Worm (Caenorhabditis elegans): ENCODE data around the gene Y9C9A.13.
"Not testable (repeated sequence)": the region's sequence is repeated elsewhere in the genome, so short reads cannot be mapped to it uniquely, and the experiment has no call there.

Y9C9A.13 gene

ce11 chrIV:4969419-4969818, at the start of gene Y9C9A.13:
Gene Y9C9A.13 (minus strand): TSS chrIV:4969519.
- no peak for TF ChIP-seq unc-62 (GFP tag; optimal IDR thresholded peaks at IDR 0.05)

DNA sequence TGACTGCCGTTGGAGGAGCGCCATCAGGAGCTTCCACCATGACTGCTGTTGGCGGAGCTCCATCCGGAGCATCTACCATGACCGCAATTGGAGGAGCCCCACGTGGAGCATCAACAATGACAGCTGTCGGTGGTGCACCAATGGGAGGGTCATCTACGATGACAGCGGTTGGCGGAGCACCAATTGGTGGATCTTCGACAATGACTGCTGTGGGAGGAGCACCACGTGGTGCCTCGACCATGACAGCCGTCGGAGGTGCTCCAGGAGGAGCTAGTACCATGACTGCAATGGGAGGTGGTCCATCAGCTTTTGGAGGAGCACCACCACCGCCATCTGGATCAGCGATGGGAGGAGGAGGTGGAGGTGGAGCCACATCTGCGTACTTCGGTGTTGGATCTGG, 47.8 kb upstream of the Y9C9A.13 start, which contains the start of gene T28H11.7:
Gene T28H11.7, minus strand, starts transcription at position 101 of the 400 bp plus-strand sequence.
- TF ChIP-seq unc-62 (GFP tag; optimal IDR thresholded peaks at IDR 0.05) = not testable (repeated sequence)

ce11 chrIV:5016461-5016860, 47.1 kb upstream of the Y9C9A.13 start, which contains the start of gene ssq-4:
Gene ssq-4 (plus strand): TSS chrIV:5016479.
- TF ChIP-seq unc-62 (GFP tag; optimal IDR thresholded peaks at IDR 0.05) = not testable (repeated sequence)

DNA sequence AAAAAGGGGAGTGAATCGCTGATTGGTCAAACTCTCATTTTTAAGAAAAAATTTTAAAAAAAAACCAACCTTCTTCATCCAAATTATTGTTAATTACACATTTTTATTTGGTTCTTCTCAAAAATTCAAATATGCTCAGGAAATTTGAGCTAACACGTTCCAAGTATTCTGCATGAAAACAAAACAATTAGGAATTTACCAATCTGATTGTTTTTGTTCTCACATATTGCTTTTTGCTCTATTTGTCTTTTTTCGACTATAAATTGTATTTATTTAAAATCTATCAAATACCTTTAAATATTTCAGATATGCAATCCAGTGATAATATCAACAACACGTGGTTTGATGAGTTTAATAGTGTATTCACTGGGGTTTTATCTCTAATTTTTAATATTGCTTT, 42.9 kb upstream of the Y9C9A.13 start, which contains the start of gene srm-1:
Gene srm-1, plus strand, starts transcription at position 301 of the 400 bp plus-strand sequence.
- TF ChIP-seq unc-62 (GFP tag; optimal IDR thresholded peaks at IDR 0.05) = no peak

ce11 chrIV:5008378-5008777, 39.1 kb upstream of the Y9C9A.13 start, which contains the start of gene srm-2:
Gene srm-2 (plus strand): TSS chrIV:5008678.
- TF ChIP-seq unc-62 (GFP tag; optimal IDR thresholded peaks at IDR 0.05) = no peak

DNA sequence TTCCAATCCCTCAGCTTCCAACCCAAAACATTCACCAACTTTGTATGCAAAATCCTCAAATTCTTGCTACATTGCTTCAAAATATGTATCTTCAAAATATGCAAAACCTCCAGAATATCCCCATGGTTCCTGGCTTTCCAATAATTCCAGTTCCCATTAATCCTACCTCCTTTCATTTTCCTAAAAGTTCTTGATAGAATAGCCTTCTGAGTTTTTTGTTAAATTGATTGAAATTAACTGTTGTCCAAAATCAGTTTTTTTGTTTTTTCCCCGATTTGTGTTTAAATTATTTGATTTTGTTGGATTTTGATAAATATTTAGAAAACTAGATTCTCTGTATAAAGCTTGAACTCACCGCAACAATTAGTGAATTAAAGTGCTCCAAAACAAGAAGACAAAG, 35.8 kb upstream of the Y9C9A.13 start:
- TF ChIP-seq unc-62 (GFP tag; optimal IDR thresholded peaks at IDR 0.05) = no peak

- TF ChIP-seq unc-62 (GFP tag; optimal IDR thresholded peaks at IDR 0.05) = no peak
Measured at ce11 chrIV:5002448-5002847, 33.1 kb upstream of the Y9C9A.13 start, which contains the start of gene pes-1. Gene pes-1 (plus strand): TSS chrIV:5002748.

- TF ChIP-seq unc-62 (GFP tag; optimal IDR thresholded peaks at IDR 0.05) = no peak
Measured at ce11 chrIV:4996956-4997355, 27.6 kb upstream of the Y9C9A.13 start.

DNA sequence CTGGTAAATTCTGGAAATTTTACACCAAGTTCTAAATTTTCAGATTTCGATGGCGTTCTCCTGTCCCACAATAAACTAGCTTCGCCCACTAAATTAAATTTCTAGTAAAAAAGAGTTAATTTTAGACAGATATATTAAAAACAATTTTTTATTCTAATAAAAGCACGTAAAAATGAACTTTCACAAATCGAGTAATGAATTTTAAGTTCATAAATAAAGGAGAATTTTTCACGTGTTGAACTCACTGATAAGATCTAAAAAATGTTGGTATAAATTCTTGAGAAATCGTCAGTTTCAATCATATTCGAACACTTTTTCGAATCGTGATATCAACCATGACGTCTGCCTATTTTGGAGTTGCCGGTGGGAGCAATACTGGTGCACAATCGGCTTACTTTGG, 26.5 kb upstream of the Y9C9A.13 start, which contains the start of gene ssq-2:
Gene ssq-2, plus strand, starts transcription at position 301 of the 400 bp plus-strand sequence.
- TF ChIP-seq unc-62 (GFP tag; optimal IDR thresholded peaks at IDR 0.05) = no peak

DNA sequence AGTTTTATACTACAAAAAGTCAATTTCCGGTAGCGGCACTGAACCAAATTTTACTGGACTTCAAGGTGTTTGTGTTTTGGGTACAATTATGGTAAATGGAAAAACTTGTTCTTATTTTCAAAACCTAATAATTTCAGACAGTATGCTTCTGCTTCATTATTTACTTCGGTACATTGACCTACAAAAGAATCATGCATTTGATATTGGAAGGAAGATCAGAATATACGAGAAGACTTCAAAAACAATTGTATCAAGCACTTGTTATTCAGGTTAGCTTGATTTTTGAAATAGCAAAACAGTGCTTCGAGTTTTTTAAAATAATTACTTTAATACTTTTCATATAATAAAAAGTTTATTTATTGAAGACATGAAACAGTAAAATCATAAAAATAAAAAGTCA, 23.8 kb upstream of the Y9C9A.13 start:
- no peak for TF ChIP-seq unc-62 (GFP tag; optimal IDR thresholded peaks at IDR 0.05)

DNA sequence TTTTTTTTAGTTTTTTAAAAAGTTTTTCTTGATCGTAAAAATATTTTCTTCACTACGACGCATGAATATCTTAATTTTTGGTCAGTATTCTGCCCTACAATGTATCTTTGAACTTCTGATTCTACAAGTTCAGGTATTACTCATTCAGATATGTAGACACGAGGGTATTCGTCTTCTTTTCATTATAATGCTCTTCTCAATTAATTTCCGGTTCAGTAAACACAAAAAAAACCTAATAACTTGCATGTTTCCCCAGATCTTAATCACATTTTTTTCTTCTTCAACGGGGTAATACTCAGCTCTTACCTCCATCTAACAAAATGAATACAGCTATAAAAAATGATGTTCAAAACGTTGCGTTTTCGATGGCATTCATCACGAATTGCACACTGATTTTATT, 22.8 kb upstream of the Y9C9A.13 start, which contains the start of gene str-162:
Gene str-162, plus strand, starts transcription at position 301 of the 400 bp plus-strand sequence.
- no peak for TF ChIP-seq unc-62 (GFP tag; optimal IDR thresholded peaks at IDR 0.05)

ce11 chrIV:4988531-4988930, 19.2 kb upstream of the Y9C9A.13 start, which contains the start of gene E03H12.7:
Gene E03H12.7 (minus strand): TSS chrIV:4988631.
- no peak for TF ChIP-seq unc-62 (GFP tag; optimal IDR thresholded peaks at IDR 0.05)

DNA sequence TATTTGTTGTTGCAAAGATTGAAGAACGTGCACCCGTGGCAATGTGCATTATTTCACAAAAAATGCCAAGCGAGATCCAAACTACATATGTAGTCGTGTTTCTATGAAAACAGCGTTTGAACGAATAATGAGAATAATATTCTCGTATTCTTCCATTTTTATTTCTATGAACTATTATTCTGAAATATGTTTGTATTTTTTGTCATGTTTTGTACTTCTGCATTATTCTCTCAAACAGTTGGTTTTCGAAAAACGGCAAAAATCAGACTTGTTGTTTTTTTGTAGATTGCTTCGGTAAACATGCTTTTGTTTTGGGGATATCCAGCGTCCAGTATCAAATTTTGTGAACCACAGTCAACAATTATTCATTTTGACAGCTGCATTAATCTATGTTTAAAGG, 16.9 kb upstream of the Y9C9A.13 start, which contains the start of gene clec-177:
Gene clec-177, plus strand, starts transcription at position 301 of the 400 bp plus-strand sequence.
- no peak for TF ChIP-seq unc-62 (GFP tag; optimal IDR thresholded peaks at IDR 0.05)

DNA sequence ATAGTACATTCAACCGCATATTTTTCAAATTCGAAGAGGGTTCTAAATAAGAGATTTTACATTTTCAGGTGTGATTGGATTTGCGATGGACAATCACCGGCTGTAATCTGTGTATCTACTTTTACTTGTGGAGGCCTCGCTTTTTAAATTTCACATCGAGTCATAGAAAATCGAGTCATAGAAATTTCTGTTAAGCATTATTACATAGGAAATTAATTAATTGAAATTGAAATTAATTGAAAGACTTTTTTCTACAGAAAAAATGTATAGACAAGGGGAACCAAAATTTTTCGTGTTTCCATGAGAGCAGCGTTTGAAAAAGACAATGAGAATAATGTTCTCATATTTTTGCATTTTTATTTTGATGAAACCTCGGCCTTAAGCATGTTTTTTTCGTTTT, 14.4 kb upstream of the Y9C9A.13 start, which contains the start of gene clec-176:
Gene clec-176, plus strand, starts transcription at position 301 of the 400 bp plus-strand sequence.
- no peak for TF ChIP-seq unc-62 (GFP tag; optimal IDR thresholded peaks at IDR 0.05)

ce11 chrIV:4982477-4982876, 13.2 kb upstream of the Y9C9A.13 start, which contains the start of gene E03H12.4:
Gene E03H12.4 (plus strand): TSS chrIV:4982596.
- no peak for TF ChIP-seq unc-62 (GFP tag; optimal IDR thresholded peaks at IDR 0.05)

DNA sequence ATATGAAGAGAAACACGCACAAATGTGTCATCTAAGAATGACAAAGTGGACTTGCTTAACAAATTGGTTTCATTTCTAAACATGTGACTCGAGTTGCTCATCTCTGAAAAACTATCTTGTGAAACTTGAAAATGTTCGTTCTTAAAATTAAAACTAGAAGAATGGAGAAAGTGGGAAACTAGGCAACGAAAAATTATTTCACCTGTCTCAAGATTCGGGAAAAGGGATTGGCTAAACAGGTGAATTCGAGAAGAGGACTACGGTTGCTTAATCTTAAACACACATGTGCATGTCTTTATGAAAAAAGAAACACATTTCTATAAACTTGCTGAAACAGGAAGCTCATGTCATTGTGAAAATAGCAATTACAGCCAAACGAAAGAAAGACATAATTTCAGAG, 11.7 kb upstream of the Y9C9A.13 start, which contains the start of gene srz-24:
Gene srz-24, minus strand, starts transcription at position 101 of the 400 bp plus-strand sequence.
- no peak for TF ChIP-seq unc-62 (GFP tag; optimal IDR thresholded peaks at IDR 0.05)

ce11 chrIV:4977176-4977693, 7.9 kb upstream of the Y9C9A.13 start, which contains the start of gene E03H12.5:
Gene E03H12.5 (plus strand): TSS chrIV:4977226.
- no peak for TF ChIP-seq unc-62 (GFP tag; optimal IDR thresholded peaks at IDR 0.05)

Measured in whole organism, dauer.